Fruit fly (Drosophila melanogaster) whole organism, embryonic: ENCODE measurements around the gene abs.
A peak's percentile ranks its signal among the peaks of the same experiment; 100 is the strongest.

Source experiments
- CG10462 ChIP-seq: fragments of 200-800 bp; sonication (Bioruptor generic); optimal IDR thresholded peaks from 2 replicates; lab custom pipeline; 2016; ENCODE audit warnings: missing biosample characterization, missing genetic modification characterization
- CG11560 ChIP-seq: fragments of 200-800 bp; sonication (Bioruptor generic); IDR thresholded peaks from 3 replicates; pipeline ENCODE4 v1.3.6; 2022; ENCODE audit warnings: missing biosample characterization, missing genetic modification characterization
- CG12155 ChIP-seq: fragments of 200-800 bp; sonication (Bioruptor generic); optimal IDR thresholded peaks from 3 replicates; lab custom pipeline; 2016; ENCODE audit warnings: missing biosample characterization, missing genetic modification characterization
- CG12769 ChIP-seq: fragments of 200-800 bp; sonication (Bioruptor generic); optimal IDR thresholded peaks from 2 replicates; lab custom pipeline; 2019; ENCODE audit warnings: missing biosample characterization, mild to moderate bottlenecking, missing genetic modification characterization, moderate library complexity
- CG13123 ChIP-seq: fragments of 200-800 bp; sonication (Bioruptor generic); optimal IDR thresholded peaks from 2 replicates; lab custom pipeline; 2016; ENCODE audit warnings: missing biosample characterization, missing genetic modification characterization
- CG14014 ChIP-seq: fragments of 200-800 bp; sonication (Bioruptor generic); IDR thresholded peaks from 2 replicates; pipeline ENCODE4 v1.3.6; 2022; ENCODE audit warnings: missing biosample characterization, missing genetic modification characterization
- CG14710 ChIP-seq: fragments of 200-800 bp; sonication (Bioruptor generic); optimal IDR thresholded peaks from 3 replicates; lab custom pipeline; 2019; ENCODE audit warnings: missing biosample characterization, mild to moderate bottlenecking, missing genetic modification characterization, moderate library complexity
- CG15073 ChIP-seq: fragments of 200-800 bp; sonication (Bioruptor generic); optimal IDR thresholded peaks from 2 replicates; lab custom pipeline; 2016; ENCODE audit warnings: missing biosample characterization, missing genetic modification characterization
- CG16815 ChIP-seq: fragments of 200-800 bp; sonication (Bioruptor generic); optimal IDR thresholded peaks from 3 replicates; lab custom pipeline; 2017; ENCODE audit warnings: missing biosample characterization, mild to moderate bottlenecking, missing genetic modification characterization
- CG17186 ChIP-seq: fragments of 200-800 bp; sonication (Bioruptor generic); optimal IDR thresholded peaks from 3 replicates; lab custom pipeline; 2017; ENCODE audit warnings: missing biosample characterization, missing genetic modification reagents, missing genetic modification characterization
- CG17612 ChIP-seq: fragments of 200-800 bp; sonication (Bioruptor generic); IDR thresholded peaks from 2 replicates; pipeline ENCODE4 v1.3.6; 2022; ENCODE audit warnings: missing biosample characterization, missing genetic modification characterization
- CG17829 ChIP-seq: fragments of 200-800 bp; optimal IDR thresholded peaks from 2 replicates; lab custom pipeline; 2019; ENCODE audit warnings: missing biosample characterization, mild to moderate bottlenecking, missing genetic modification characterization, moderate library complexity
- CG18011 ChIP-seq: fragments of 200-800 bp; sonication (Bioruptor generic); optimal IDR thresholded peaks from 2 replicates; lab custom pipeline; 2017; ENCODE audit warnings: missing biosample characterization, missing genetic modification characterization, mild to moderate bottlenecking, moderate library complexity, missing genotype
- CG18476 ChIP-seq: fragments of 200-800 bp; sonication (Bioruptor generic); optimal IDR thresholded peaks from 2 replicates; lab custom pipeline; 2016; ENCODE audit warnings: missing biosample characterization, mild to moderate bottlenecking, missing genetic modification characterization
- CG3838 ChIP-seq: fragments of 200-800 bp; sonication (Bioruptor generic); optimal IDR thresholded peaks from 3 replicates; lab custom pipeline; 2016; ENCODE audit warnings: missing biosample characterization, missing genetic modification characterization
- CG42726 ChIP-seq: fragments of 200-800 bp; sonication (Bioruptor generic); IDR thresholded peaks from 2 replicates; pipeline ENCODE4 v1.3.6; 2022; ENCODE audit warnings: missing biosample characterization, missing genetic modification characterization; ENCODE audit not compliant: partially characterized antibody
- CG4707 ChIP-seq: fragments of 200-800 bp; sonication (Bioruptor generic); optimal IDR thresholded peaks from 2 replicates; lab custom pipeline; 2018; ENCODE audit warnings: missing biosample characterization, mild to moderate bottlenecking, missing genetic modification characterization, moderate library complexity
- CG6683 ChIP-seq: fragments of 200-800 bp; sonication (Bioruptor generic); optimal IDR thresholded peaks from 2 replicates; lab custom pipeline; 2017; ENCODE audit warnings: missing biosample characterization, mild to moderate bottlenecking, missing genetic modification characterization, missing genetic modification reagents
- CG7556 ChIP-seq: fragments of 200-800 bp; sonication (Bioruptor generic); optimal IDR thresholded peaks from 2 replicates; lab custom pipeline; 2017; ENCODE audit warnings: missing biosample characterization, mild to moderate bottlenecking, missing genetic modification characterization
- CG7745 ChIP-seq: fragments of 200-800 bp; sonication (Bioruptor generic); optimal IDR thresholded peaks from 2 replicates; lab custom pipeline; 2018; ENCODE audit warnings: missing biosample characterization, mild to moderate bottlenecking, missing genetic modification characterization, moderate library complexity
- CG7928 ChIP-seq: fragments of 200-800 bp; sonication (Bioruptor generic); optimal IDR thresholded peaks from 2 replicates; lab custom pipeline; 2017; ENCODE audit warnings: missing biosample characterization, mild to moderate bottlenecking, missing genetic modification characterization
- CG7963 ChIP-seq: fragments of 200-800 bp; sonication (Bioruptor generic); IDR thresholded peaks from 3 replicates; pipeline ENCODE4 v1.3.6; 2022; ENCODE audit warnings: missing biosample characterization, missing genetic modification characterization; ENCODE audit not compliant: partially characterized antibody
- CG9727 ChIP-seq: fragments of 200-800 bp; sonication (Bioruptor generic); optimal IDR thresholded peaks from 3 replicates; lab custom pipeline; 2017; ENCODE audit warnings: missing biosample characterization, mild to moderate bottlenecking, missing genetic modification characterization
- Dref ChIP-seq: fragments of 200-800 bp; sonication (Bioruptor generic); IDR thresholded peaks from 2 replicates; pipeline ENCODE4 v1.3.6; 2022; ENCODE audit warnings: missing biosample characterization, missing genetic modification characterization
- HLHmδ ChIP-seq: fragments of 200-800 bp; sonication (Bioruptor generic); optimal IDR thresholded peaks from 2 replicates; lab custom pipeline; 2018; ENCODE audit warnings: missing biosample characterization, mild to moderate bottlenecking, missing genetic modification characterization, moderate library complexity
- Hey ChIP-seq: fragments of 200-800 bp; sonication (Bioruptor generic); optimal IDR thresholded peaks from 3 replicates; lab custom pipeline; 2018; ENCODE audit warnings: missing biosample characterization, mild to moderate bottlenecking, missing genetic modification characterization
- HmgZ ChIP-seq: fragments of 200-800 bp; sonication (Bioruptor generic); optimal IDR thresholded peaks from 2 replicates; lab custom pipeline; 2018; ENCODE audit warnings: missing biosample characterization, mild to moderate bottlenecking, missing genetic modification characterization
- NC2α ChIP-seq: fragments of 200-800 bp; sonication (Bioruptor generic); optimal IDR thresholded peaks from 2 replicates; lab custom pipeline; 2016; ENCODE audit warnings: missing biosample characterization, missing genetic modification characterization
- Neu2 ChIP-seq: fragments of 200-800 bp; sonication (Bioruptor generic); optimal IDR thresholded peaks from 3 replicates; lab custom pipeline; 2016; ENCODE audit warnings: missing biosample characterization, missing genetic modification characterization, borderline replicate concordance
- Ravus ChIP-seq: fragments of 200-800 bp; sonication (Bioruptor generic); IDR thresholded peaks from 2 replicates; pipeline ENCODE4 v1.3.6; 2022; ENCODE audit warnings: missing biosample characterization, missing genetic modification characterization
- Xrp1 ChIP-seq: fragments of 200-800 bp; sonication (Bioruptor generic); IDR thresholded peaks from 2 replicates; pipeline ENCODE4 v1.3.6; 2022; ENCODE audit warnings: missing biosample characterization, missing genetic modification characterization
- abd-A ChIP-seq: fragments of 200-800 bp; sonication (Bioruptor generic); optimal IDR thresholded peaks from 3 replicates; lab custom pipeline; 2019; ENCODE audit warnings: missing biosample characterization, mild to moderate bottlenecking, missing genetic modification characterization, moderate library complexity
- amos ChIP-seq: fragments of 200-800 bp; sonication (Bioruptor generic); IDR thresholded peaks from 2 replicates; pipeline ENCODE4 v1.3.6; 2022; ENCODE audit warnings: missing biosample characterization, missing genetic modification characterization; ENCODE audit not compliant: partially characterized antibody
- bab2 ChIP-seq: fragments of 200-800 bp; sonication (Bioruptor generic); optimal IDR thresholded peaks from 2 replicates; lab custom pipeline; 2016; ENCODE audit warnings: missing biosample characterization, missing genetic modification characterization
- cg ChIP-seq: fragments of 200-800 bp; sonication (Bioruptor generic); optimal IDR thresholded peaks from 3 replicates; lab custom pipeline; 2019; ENCODE audit warnings: missing biosample characterization, mild to moderate bottlenecking, missing genetic modification characterization, moderate library complexity
- dm ChIP-seq: fragments of 200-800 bp; sonication (Bioruptor generic); optimal IDR thresholded peaks from 3 replicates; lab custom pipeline; 2016; ENCODE audit warnings: missing biosample characterization, missing genetic modification characterization
- dmrt99B ChIP-seq: fragments of 200-800 bp; sonication (Bioruptor generic); optimal IDR thresholded peaks from 2 replicates; lab custom pipeline; 2018; ENCODE audit warnings: missing biosample characterization, mild to moderate bottlenecking, missing genetic modification characterization, moderate library complexity
- gcm ChIP-seq: fragments of 200-800 bp; sonication (Bioruptor generic); optimal IDR thresholded peaks from 2 replicates; lab custom pipeline; 2019; ENCODE audit warnings: missing biosample characterization, mild to moderate bottlenecking, missing genetic modification characterization, moderate library complexity
- gro ChIP-seq: fragments of 200-800 bp; sonication (Bioruptor generic); optimal IDR thresholded peaks from 2 replicates; lab custom pipeline; 2016; ENCODE audit warnings: missing biosample characterization, missing genetic modification characterization
- her ChIP-seq: fragments of 200-800 bp; sonication (Bioruptor generic); optimal IDR thresholded peaks from 2 replicates; lab custom pipeline; 2016; ENCODE audit warnings: missing biosample characterization, missing genetic modification characterization
- insv ChIP-seq, 2 experiments: fragments of 200-800 bp; sonication (Bioruptor generic); optimal IDR thresholded peaks; 3 replicates each; lab custom pipeline; 2016 to 2018; ENCODE audit warnings: missing biosample characterization in 2 of 2, missing genetic modification characterization in 2 of 2
- klu ChIP-seq: fragments of 200-800 bp; sonication (Bioruptor generic); IDR thresholded peaks from 2 replicates; pipeline ENCODE4 v1.3.6; 2022; ENCODE audit warnings: missing biosample characterization, missing genetic modification characterization
- nau ChIP-seq: fragments of 200-800 bp; sonication (Bioruptor generic); optimal IDR thresholded peaks from 3 replicates; lab custom pipeline; 2017; ENCODE audit warnings: missing biosample characterization, mild to moderate bottlenecking, missing genetic modification characterization, missing genetic modification reagents
- nerfin-1 ChIP-seq: fragments of 200-800 bp; sonication (Bioruptor generic); optimal IDR thresholded peaks from 3 replicates; lab custom pipeline; 2019; ENCODE audit warnings: missing biosample characterization, mild to moderate bottlenecking, missing genetic modification characterization, moderate library complexity
- phol ChIP-seq: fragments of 200-800 bp; sonication (Bioruptor generic); optimal IDR thresholded peaks from 3 replicates; lab custom pipeline; 2018; ENCODE audit warnings: missing biosample characterization, mild to moderate bottlenecking, missing genetic modification characterization, moderate library complexity
- stc ChIP-seq: fragments of 200-800 bp; sonication (Bioruptor generic); IDR thresholded peaks from 2 replicates; pipeline ENCODE4 v1.3.6; 2022; ENCODE audit warnings: missing biosample characterization, missing genetic modification characterization
- stwl ChIP-seq: fragments of 200-800 bp; sonication (Bioruptor generic); optimal IDR thresholded peaks from 3 replicates; lab custom pipeline; 2018; ENCODE audit warnings: missing biosample characterization, mild to moderate bottlenecking, missing genetic modification characterization, moderate library complexity
- trem ChIP-seq: fragments of 200-800 bp; optimal IDR thresholded peaks from 3 replicates; lab custom pipeline; 2019; ENCODE audit warnings: missing biosample characterization, mild to moderate bottlenecking, missing genetic modification characterization, moderate library complexity
- trh ChIP-seq: fragments of 200-800 bp; sonication (Bioruptor generic); optimal IDR thresholded peaks from 2 replicates; lab custom pipeline; 2016; ENCODE audit warnings: missing biosample characterization, missing genetic modification characterization

Gene abs

DNA sequence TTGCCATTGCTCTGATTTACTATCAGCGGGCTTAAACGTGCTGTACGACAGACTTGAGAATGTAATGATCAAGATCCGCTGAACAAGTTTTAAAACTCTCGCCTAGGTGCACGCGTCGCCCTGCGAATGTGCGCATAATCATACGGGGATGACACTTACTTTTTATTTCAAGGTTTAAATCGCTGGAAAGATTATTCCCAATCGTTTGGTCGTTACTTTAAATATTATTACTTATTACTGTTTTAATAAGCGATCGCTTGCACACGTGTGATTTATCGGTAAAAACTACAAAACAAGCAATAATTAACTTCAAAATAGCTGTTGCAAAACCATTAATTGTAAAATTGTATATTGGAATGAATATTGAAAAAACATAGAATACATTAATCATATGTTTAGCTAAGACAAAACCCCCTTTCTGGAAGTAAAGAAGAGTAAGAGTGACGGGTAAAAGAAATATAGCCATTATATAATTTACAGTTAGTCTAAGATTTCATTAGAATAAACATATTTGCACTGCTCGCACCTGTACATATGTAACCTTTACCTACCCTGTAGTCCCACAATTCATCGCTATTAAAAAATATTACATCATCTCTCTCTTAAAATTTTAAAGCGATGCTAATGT is 3.6 kb upstream of the abs start, which contains the start of gene DhpD (continued):
- TF ChIP-seq nau (no peak), nerfin-1 (tag; lab: Kevin White, UChicago) (no peak), CG17829 (tag; lab: Kevin White, UChicago) (peak; percentile 69), CG12155 (GFP tag; lab: Kevin White, UChicago) (peak; percentile 63), Neu2 (no peak), stwl (tag; lab: Kevin White, UChicago) (peak; percentile 15), CG17186 (GFP tag; lab: Kevin White, UChicago) (no peak), CG7928 (GFP tag; lab: Kevin White, UChicago) (peak; percentile 39), CG42726 (GFP tag; lab: Robert Waterston, UW) (peak; percentile 88; the same call in 1 of the 2 replicates), CG17612 (GFP tag; lab: Robert Waterston, UW) (peak; percentile 68; the same call in 1 of the 2 replicates), klu (GFP tag; lab: Robert Waterston, UW) (peak; percentile 45), stc (GFP tag; lab: Robert Waterston, UW) (peak; percentile 65; the same call in 1 of the 2 replicates), CG4707 (GFP tag; lab: Kevin White, UChicago) (no peak), bab2 (GFP tag; lab: Kevin White, UChicago) (peak; percentile 65), trh (GFP tag; lab: Kevin White, UChicago) (no peak), dm (GFP tag; lab: Kevin White, UChicago) (peak; percentile 35), gro (GFP tag; lab: Kevin White, UChicago) (peak; percentile 29), phol (peak; percentile 81), cg (GFP tag; lab: Kevin White, UChicago) (no peak), CG10462 (GFP tag; lab: Kevin White, UChicago) (no peak), CG7556 (GFP tag; lab: Kevin White, UChicago) (peak; percentile 43), Dref (peak; percentile 32; the same call in 1 of the 2 replicates), abd-A (tag; lab: Kevin White, UChicago) (no peak), CG14014 (GFP tag; lab: Robert Waterston, UW) (peak; percentile 54), CG16815 (peak; percentile 41), CG13123 (peak; percentile 17), amos (GFP tag; lab: Robert Waterston, UW) (peak; percentile 90; the same call in 1 of the 2 replicates), CG3838 (GFP tag; lab: Kevin White, UChicago) (no peak), dmrt99B (tag; lab: Kevin White, UChicago) (no peak), Xrp1 (GFP tag; lab: Robert Waterston, UW) (peak; percentile 81), NC2α (GFP tag; lab: Kevin White, UChicago) (no peak), CG18011 (peak; percentile 43), CG11560 (tag; lab: Robert Waterston, UW) (peak; percentile 56; the same call in 1 of the 3 replicates), HmgZ (tag; lab: Kevin White, UChicago) (peak; percentile 80), CG7963 (GFP tag; lab: Robert Waterston, UW) (peak; percentile 94), gcm (GFP tag; lab: Kevin White, UChicago) (no peak), CG7745 (tag; lab: Kevin White, UChicago) (no peak), Ravus (no peak), trem (tag; lab: Kevin White, UChicago) (peak; percentile 50), insv (GFP tag; optimal IDR thresholded peaks at IDR 0.05; lab: Kevin White, UChicago) (no peak), CG9727 (peak; percentile 49), CG15073 (GFP tag; lab: Kevin White, UChicago) (no peak), her (GFP tag; lab: Kevin White, UChicago) (peak; percentile 28), CG18476 (peak; percentile 50), Hey (tag; lab: Kevin White, UChicago) (no peak), HLHmδ (GFP tag; lab: Kevin White, UChicago) (no peak), CG14710 (tag; lab: Kevin White, UChicago) (peak; percentile 66), CG6683 (GFP tag; lab: Kevin White, UChicago) (peak; percentile 10), CG12769 (tag; lab: Kevin White, UChicago) (peak; percentile 77)
